Worm (Caenorhabditis elegans) whole organism, L2 larva: ENCODE measurements around the gene fbxa-107.

ENCODE experiments used
- F13H6.1 ChIP-seq: sonication (generic microtip); optimal IDR thresholded peaks from 2 replicates; lab custom pipeline; 2016; ENCODE audit warnings: missing genetic modification characterization, missing compliant biosample characterization
- R02D3.7 ChIP-seq: fragments of 150-350 bp; optimal IDR thresholded peaks from 2 replicates; lab custom pipeline; 2014; ENCODE audit warnings: missing biosample characterization, missing genetic modification characterization
- Y55F3AM.14 ChIP-seq: fragments of 200-800 bp; sonication (Bioruptor generic); optimal IDR thresholded peaks from 2 replicates; lab custom pipeline; 2018; ENCODE audit warnings: mild to moderate bottlenecking, missing genetic modification characterization, missing compliant biosample characterization
- ZK546.5 ChIP-seq: sonication (generic microtip); optimal IDR thresholded peaks from 2 replicates; lab custom pipeline; 2017; ENCODE audit warnings: missing biosample characterization, missing genetic modification characterization
- aly-2 ChIP-seq: fragments of 150-350 bp; optimal IDR thresholded peaks from 2 replicates; lab custom pipeline; 2014; ENCODE audit warnings: missing biosample characterization, missing genetic modification characterization
- blmp-1 ChIP-seq: sonication (generic microtip); optimal IDR thresholded peaks from 2 replicates; lab custom pipeline; 2017; ENCODE audit warnings: missing genetic modification characterization, mild to moderate bottlenecking, missing compliant biosample characterization, antibody characterized with exemption, moderate library complexity; ENCODE audit not compliant: insufficient read depth
- ceh-16 ChIP-seq: fragments of 150-350 bp; optimal IDR thresholded peaks from 2 replicates; lab custom pipeline; 2014; ENCODE audit warnings: missing biosample characterization, missing genetic modification characterization
- ceh-82 ChIP-seq: fragments of 150-350 bp; optimal IDR thresholded peaks from 2 replicates; lab custom pipeline; 2014; ENCODE audit warnings: missing biosample characterization, missing genetic modification characterization
- crh-2 ChIP-seq: sonication (generic microtip); optimal IDR thresholded peaks from 2 replicates; lab custom pipeline; 2017; ENCODE audit warnings: missing biosample characterization, missing genetic modification characterization
- dmd-4 ChIP-seq: sonication (generic microtip); optimal IDR thresholded peaks from 2 replicates; lab custom pipeline; 2017; ENCODE audit warnings: missing biosample characterization, missing genetic modification characterization
- egl-27 ChIP-seq: sonication (generic microtip); optimal IDR thresholded peaks from 3 replicates; lab custom pipeline; 2017; ENCODE audit warnings: missing biosample characterization, missing genetic modification reagents, missing genetic modification characterization
- elt-1 ChIP-seq: fragments of 150-350 bp; optimal IDR thresholded peaks from 2 replicates; lab custom pipeline; 2014; ENCODE audit warnings: missing biosample characterization, missing genetic modification characterization
- elt-3 ChIP-seq: sonication (generic microtip); optimal IDR thresholded peaks from 2 replicates; lab custom pipeline; 2017; ENCODE audit warnings: missing biosample characterization, missing genetic modification characterization
- fos-1 ChIP-seq: fragments of 150-350 bp; optimal IDR thresholded peaks from 2 replicates; lab custom pipeline; 2014; ENCODE audit warnings: missing biosample characterization, missing genetic modification characterization
- gmeb-1 ChIP-seq: fragments of 150-350 bp; optimal IDR thresholded peaks from 2 replicates; lab custom pipeline; 2014; ENCODE audit warnings: missing biosample characterization, missing genetic modification characterization
- lin-11 ChIP-seq: fragments of 150-350 bp; sonication (generic microtip); optimal IDR thresholded peaks from 2 replicates; lab custom pipeline; 2014; ENCODE audit warnings: missing biosample characterization, missing genetic modification characterization, inconsistent platforms, mixed read lengths
- lin-13 ChIP-seq: fragments of 150-350 bp; optimal IDR thresholded peaks from 2 replicates; lab custom pipeline; 2014; ENCODE audit warnings: missing biosample characterization, missing genetic modification reagents, missing genetic modification characterization
- lin-39 ChIP-seq: fragments of 150-350 bp; optimal IDR thresholded peaks from 2 replicates; lab custom pipeline; 2014; ENCODE audit warnings: missing biosample characterization, missing genetic modification reagents, missing genetic modification characterization
- lsy-2 ChIP-seq, 2 experiments: fragments of 150-350 bp in 1 of 2; sonication (generic microtip) in 1 of 2; optimal IDR thresholded peaks; 2 replicates each; lab custom pipeline; 2014 to 2017; ENCODE audit warnings: missing biosample characterization in 2 of 2, missing genetic modification characterization in 2 of 2
- mbf-1 ChIP-seq: sonication (generic microtip); optimal IDR thresholded peaks from 2 replicates; lab custom pipeline; 2017; ENCODE audit warnings: missing biosample characterization, missing genetic modification characterization
- mdl-1 ChIP-seq, 2 experiments: fragments of 150-350 bp in 1 of 2; sonication (generic microtip) in 1 of 2; optimal IDR thresholded peaks; 2 replicates each; lab custom pipeline; 2017; ENCODE audit warnings: missing biosample characterization in 2 of 2, missing genetic modification characterization in 2 of 2
- nhr-10 ChIP-seq: sonication (generic microtip); optimal IDR thresholded peaks from 2 replicates; lab custom pipeline; 2017; ENCODE audit warnings: missing biosample characterization, missing genetic modification characterization
- nhr-11 ChIP-seq: fragments of 150-350 bp; optimal IDR thresholded peaks from 2 replicates; lab custom pipeline; 2014; ENCODE audit warnings: missing biosample characterization, missing genetic modification characterization
- nhr-12 ChIP-seq: fragments of 150-350 bp; optimal IDR thresholded peaks from 2 replicates; lab custom pipeline; 2014; ENCODE audit warnings: missing biosample characterization, missing genetic modification characterization
- nhr-129 ChIP-seq: fragments of 150-350 bp; optimal IDR thresholded peaks from 2 replicates; lab custom pipeline; 2014; ENCODE audit warnings: missing biosample characterization, missing genetic modification characterization
- nhr-237 ChIP-seq: fragments of 150-350 bp; optimal IDR thresholded peaks from 2 replicates; lab custom pipeline; 2014; ENCODE audit warnings: missing biosample characterization, missing genetic modification characterization
- nhr-77 ChIP-seq: fragments of 150-350 bp; optimal IDR thresholded peaks from 2 replicates; lab custom pipeline; 2014; ENCODE audit warnings: missing biosample characterization, missing genetic modification characterization
- peb-1 ChIP-seq: fragments of 150-350 bp; optimal IDR thresholded peaks from 2 replicates; lab custom pipeline; 2014; ENCODE audit warnings: missing biosample characterization, missing genetic modification characterization
- sem-4 ChIP-seq: fragments of 150-350 bp; optimal IDR thresholded peaks from 2 replicates; lab custom pipeline; 2014; ENCODE audit warnings: missing biosample characterization, missing genetic modification reagents, missing genetic modification characterization
- skn-1 ChIP-seq: sonication (generic microtip); optimal IDR thresholded peaks from 2 replicates; lab custom pipeline; 2017; ENCODE audit warnings: missing biosample characterization, missing genetic modification characterization
- sma-3 ChIP-seq: sonication (generic microtip); optimal IDR thresholded peaks from 2 replicates; lab custom pipeline; 2016; ENCODE audit warnings: missing genetic modification reagents, missing genetic modification characterization, missing compliant biosample characterization
- sma-9 ChIP-seq, 2 experiments: fragments of 150-350 bp in 1 of 2; sonication (generic microtip) in 1 of 2; optimal IDR thresholded peaks; 2 replicates each; lab custom pipeline; 2014 to 2016; ENCODE audit warnings: missing genetic modification characterization in 2 of 2, mild to moderate bottlenecking in 1 of 2, missing biosample characterization in 1 of 2, missing compliant biosample characterization in 1 of 2, missing genetic modification reagents in 1 of 2, moderate library complexity in 1 of 2
- unc-39 ChIP-seq: fragments of 150-350 bp; optimal IDR thresholded peaks from 2 replicates; lab custom pipeline; 2014; ENCODE audit warnings: missing biosample characterization, missing genetic modification characterization
- unc-55 ChIP-seq: fragments of 150-350 bp; sonication (generic microtip); optimal IDR thresholded peaks from 3 replicates; lab custom pipeline; 2014; ENCODE audit warnings: missing biosample characterization, missing genetic modification reagents, missing genetic modification characterization
- unc-62 ChIP-seq: fragments of 150-350 bp; optimal IDR thresholded peaks from 2 replicates; lab custom pipeline; 2014; ENCODE audit warnings: missing biosample characterization, missing genetic modification reagents, missing genetic modification characterization
- ztf-11 ChIP-seq: sonication (generic microtip); optimal IDR thresholded peaks from 2 replicates; lab custom pipeline; 2017; ENCODE audit warnings: missing biosample characterization, missing genetic modification characterization
- ztf-4 ChIP-seq: fragments of 150-350 bp; optimal IDR thresholded peaks from 2 replicates; lab custom pipeline; 2014; ENCODE audit warnings: missing biosample characterization, missing genetic modification characterization

The fbxa-107 gene

DNA sequence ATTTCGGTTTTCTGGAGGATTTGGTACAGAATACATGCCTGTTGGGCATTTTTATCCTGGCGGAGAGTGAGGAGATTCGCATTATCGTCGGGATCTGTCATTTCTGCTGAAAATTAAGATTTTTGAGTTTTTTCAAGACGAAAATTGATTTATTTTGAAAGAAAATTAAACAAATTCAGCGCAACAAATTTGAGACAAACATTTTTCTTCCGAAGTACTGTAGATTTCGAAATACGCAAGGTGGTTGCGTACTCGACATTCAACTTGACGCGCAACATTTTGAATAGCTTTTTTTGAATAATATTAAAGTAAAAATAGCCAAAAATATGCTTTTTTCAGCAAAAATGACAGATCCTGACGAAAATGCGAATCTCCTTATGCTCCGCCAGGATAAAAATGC lies 10.6 kb downstream of the fbxa-107 start, which contains the start of gene Y37H2A.7:
TSS of gene Y37H2A.7 (minus strand) at position 101 of the 400 bp plus-strand sequence.
- no peak for TF ChIP-seq nhr-77
- no peak for TF ChIP-seq ceh-16 (tag; lab: Kevin White, UChicago)
- no peak for TF ChIP-seq ztf-4
- TF ChIP-seq, all 48 proteins: peak for 0

DNA sequence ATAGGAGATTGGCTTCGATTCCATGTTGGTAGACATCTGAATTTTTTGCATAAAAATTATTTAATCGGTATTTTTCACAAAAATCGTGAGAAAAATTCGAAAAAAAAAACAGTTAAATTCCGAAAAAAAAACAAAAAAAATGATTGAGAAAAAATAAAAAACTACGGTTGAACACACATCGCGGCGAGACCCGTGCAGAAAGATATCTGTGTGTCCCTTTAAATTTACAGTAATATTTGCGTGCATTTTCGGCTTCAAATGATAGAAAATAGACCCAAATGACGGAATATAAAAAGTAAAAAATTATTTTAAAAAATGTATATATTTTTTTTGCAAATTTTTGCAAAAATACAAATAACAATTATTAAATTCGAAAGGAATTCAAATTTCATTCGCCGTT lies 13.9 kb downstream of the fbxa-107 start:
- TF ChIP-seq skn-1 (tag; lab: Kevin White, UChicago) = no peak
- no peak for TF ChIP-seq unc-62
- TF ChIP-seq dmd-4 (tag; lab: Kevin White, UChicago) = no peak
- TF ChIP-seq sma-9 (GFP tag; optimal IDR thresholded peaks at IDR 0.05; lab: Kevin White, UChicago) = no peak
- TF ChIP-seq sma-9 (tag; optimal IDR thresholded peaks at IDR 0.05; lab: Kevin White, UChicago) = no peak
- TF ChIP-seq mbf-1 (tag; lab: Kevin White, UChicago) = no peak
- TF ChIP-seq nhr-129 (tag; lab: Kevin White, UChicago) = no peak
- no peak for TF ChIP-seq sma-3 (GFP tag; lab: Kevin White, UChicago)
- TF ChIP-seq nhr-10 = no peak
- TF ChIP-seq nhr-11 (tag; lab: Kevin White, UChicago) = no peak
- no peak for TF ChIP-seq nhr-12 (tag; lab: Kevin White, UChicago)
- TF ChIP-seq gmeb-1 (tag; lab: Kevin White, UChicago) = no peak
- TF ChIP-seq Y55F3AM.14 (GFP tag; lab: Kevin White, UChicago) = no peak
- no peak for TF ChIP-seq ztf-4
- no peak for TF ChIP-seq ZK546.5 (tag; lab: Kevin White, UChicago)
- no peak for TF ChIP-seq nhr-237 (tag; lab: Kevin White, UChicago)
- no peak for TF ChIP-seq elt-3 (tag; lab: Kevin White, UChicago)
- TF ChIP-seq ceh-82 (tag; lab: Kevin White, UChicago) = no peak
- TF ChIP-seq lsy-2 (tag; optimal IDR thresholded peaks at IDR 0.05; lab: Kevin White, UChicago) = no peak

DNA sequence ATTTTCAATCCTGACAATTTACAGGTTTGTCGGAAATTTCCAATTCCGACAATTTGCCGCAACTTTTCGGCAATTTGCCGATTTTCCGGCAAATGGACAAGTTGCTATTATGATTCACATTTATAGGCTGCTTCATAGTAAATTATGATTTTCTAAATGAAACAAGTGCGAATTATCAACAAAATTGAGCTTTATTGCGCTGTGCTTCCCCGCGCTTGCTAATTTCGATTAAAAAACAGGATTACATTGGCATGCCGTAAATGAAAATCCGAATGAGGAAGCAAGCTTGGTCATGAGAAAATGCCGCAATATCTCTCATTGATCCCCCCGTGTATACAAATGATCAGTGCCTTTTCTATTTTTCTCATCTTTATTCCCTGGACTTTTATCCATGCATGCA lies 15.0 kb downstream of the fbxa-107 start, which contains the start of gene Y37H2A.10:
TSS of gene Y37H2A.10 (plus strand) at position 301 of the 400 bp plus-strand sequence.
- TF ChIP-seq skn-1 (tag; lab: Kevin White, UChicago) (no peak), aly-2 (tag; lab: Kevin White, UChicago) (no peak), ztf-11 (no peak), sem-4 (no peak), R02D3.7 (tag; lab: Kevin White, UChicago) (no peak), unc-39 (tag; lab: Kevin White, UChicago) (no peak), lin-39 (tag; lab: Kevin White, UChicago) (no peak), elt-1 (tag; lab: Kevin White, UChicago) (no peak), ceh-82 (tag; lab: Kevin White, UChicago) (no peak), gmeb-1 (tag; lab: Kevin White, UChicago) (no peak), peb-1 (tag; lab: Kevin White, UChicago) (no peak), F13H6.1 (tag; lab: Kevin White, UChicago) (no peak), crh-2 (no peak)

DNA sequence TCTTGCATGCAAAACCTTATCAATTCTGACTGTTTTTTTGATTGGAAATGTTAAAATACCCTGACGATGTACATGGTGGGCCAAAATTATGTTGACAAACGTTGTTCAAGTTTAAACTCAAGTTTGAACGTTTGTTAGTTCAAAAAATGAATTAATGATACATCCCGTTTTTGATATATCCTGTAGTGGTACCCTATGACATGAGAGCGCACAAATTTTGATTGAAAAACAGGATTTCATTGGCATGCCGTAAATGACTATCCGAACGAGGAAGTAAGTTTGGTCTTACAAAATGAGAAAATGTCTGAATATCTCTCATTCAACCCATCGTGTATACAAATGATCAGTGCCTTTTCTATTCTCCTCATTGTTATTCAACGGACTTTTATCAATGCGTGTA lies 17.4 kb downstream of the fbxa-107 start, which contains the start of gene Y37H2A.11:
TSS of gene Y37H2A.11 (plus strand) at position 301 of the 400 bp plus-strand sequence.
- TF ChIP-seq gmeb-1 (tag; lab: Kevin White, UChicago) (no peak), ztf-11 (no peak), lin-13 (no peak), ceh-16 (tag; lab: Kevin White, UChicago) (no peak), unc-55 (no peak), nhr-129 (tag; lab: Kevin White, UChicago) (no peak), lin-11 (tag; lab: Kevin White, UChicago) (no peak), nhr-11 (tag; lab: Kevin White, UChicago) (no peak), mdl-1 (tag; optimal IDR thresholded peaks at IDR 0.05; lab: Kevin White, UChicago) (no peak), nhr-12 (tag; lab: Kevin White, UChicago) (no peak), crh-2 (no peak), ceh-82 (tag; lab: Kevin White, UChicago) (no peak), blmp-1 (tag; lab: Kevin White, UChicago) (no peak), Y55F3AM.14 (GFP tag; lab: Kevin White, UChicago) (no peak), fos-1 (tag; lab: Kevin White, UChicago) (no peak), nhr-10 (no peak), egl-27 (tag; lab: Kevin White, UChicago) (no peak), nhr-77 (no peak), lsy-2 (tag; optimal IDR thresholded peaks at IDR 0.05; lab: Kevin White, UChicago) (no peak)
